Fruit fly (Drosophila melanogaster) whole organism, embryonic: Measurements from ENCODE around the gene vsg.
A peak's percentile ranks its signal among the peaks of the same experiment; 100 is the strongest.

Experiments
- Atf6 ChIP-seq: fragments of 200-800 bp; sonication (Bioruptor generic); IDR thresholded peaks from 2 replicates; pipeline ENCODE4 v1.3.6; 2022; ENCODE audit warnings: missing biosample characterization, missing genetic modification characterization
- BEAF-32 ChIP-seq: fragments of 200-800 bp; sonication (Bioruptor generic); optimal IDR thresholded peaks from 3 replicates; lab custom pipeline; 2017; ENCODE audit warnings: missing biosample characterization, missing genetic modification characterization, mild to moderate bottlenecking, moderate library complexity, missing genetic modification reagents
- Blimp-1 ChIP-seq: fragments of 200-800 bp; sonication (Bioruptor generic); optimal IDR thresholded peaks from 3 replicates; lab custom pipeline; 2018; ENCODE audit warnings: missing biosample characterization, missing genetic modification characterization, mild to moderate bottlenecking, moderate library complexity, missing genetic modification reagents
- CG10431 ChIP-seq: fragments of 200-800 bp; sonication (Bioruptor generic); optimal IDR thresholded peaks from 3 replicates; lab custom pipeline; 2018; ENCODE audit warnings: missing biosample characterization, mild to moderate bottlenecking, missing genetic modification characterization
- CG11504 ChIP-seq: fragments of 200-800 bp; sonication (Bioruptor generic); optimal IDR thresholded peaks from 3 replicates; lab custom pipeline; 2019; ENCODE audit warnings: missing biosample characterization, mild to moderate bottlenecking, missing genetic modification characterization, moderate library complexity
- CG12299 ChIP-seq: fragments of 200-800 bp; sonication (Bioruptor generic); optimal IDR thresholded peaks from 2 replicates; lab custom pipeline; 2018; ENCODE audit warnings: missing biosample characterization, mild to moderate bottlenecking, missing genetic modification characterization
- CG14014 ChIP-seq: fragments of 200-800 bp; sonication (Bioruptor generic); IDR thresholded peaks from 2 replicates; pipeline ENCODE4 v1.3.6; 2022; ENCODE audit warnings: missing biosample characterization, missing genetic modification characterization
- CG16813 ChIP-seq: fragments of 200-800 bp; sonication (Bioruptor generic); IDR thresholded peaks from 3 replicates; pipeline ENCODE4 v1.3.6; 2022; ENCODE audit warnings: missing biosample characterization, missing genetic modification characterization; ENCODE audit not compliant: partially characterized antibody
- CG17361 ChIP-seq: fragments of 200-800 bp; sonication (Bioruptor generic); IDR thresholded peaks from 3 replicates; pipeline ENCODE4 v1.3.6; 2022; ENCODE audit warnings: missing biosample characterization, missing genetic modification characterization
- CG1792 ChIP-seq: fragments of 200-800 bp; sonication (Bioruptor generic); optimal IDR thresholded peaks from 2 replicates; lab custom pipeline; 2016; ENCODE audit warnings: missing biosample characterization, missing genetic modification characterization
- CG18011 ChIP-seq: fragments of 200-800 bp; sonication (Bioruptor generic); optimal IDR thresholded peaks from 2 replicates; lab custom pipeline; 2017; ENCODE audit warnings: missing biosample characterization, missing genetic modification characterization, mild to moderate bottlenecking, moderate library complexity, missing genotype
- CG2116 ChIP-seq: fragments of 200-800 bp; sonication (Bioruptor generic); optimal IDR thresholded peaks from 3 replicates; lab custom pipeline; 2018; ENCODE audit warnings: missing biosample characterization, mild to moderate bottlenecking, missing genetic modification characterization
- CG2129 ChIP-seq: fragments of 200-800 bp; sonication (Bioruptor generic); IDR thresholded peaks from 2 replicates; pipeline ENCODE4 v1.3.6; 2022; ENCODE audit warnings: missing biosample characterization, missing genetic modification characterization; ENCODE audit not compliant: partially characterized antibody
- CG33557 ChIP-seq: fragments of 200-800 bp; sonication (Bioruptor generic); optimal IDR thresholded peaks from 2 replicates; lab custom pipeline; 2019; ENCODE audit warnings: missing biosample characterization, mild to moderate bottlenecking, missing genetic modification characterization, moderate library complexity
- CG4854 ChIP-seq: fragments of 200-800 bp; sonication (Bioruptor generic); optimal IDR thresholded peaks from 2 replicates; lab custom pipeline; 2016; ENCODE audit warnings: missing biosample characterization, missing genetic modification characterization, inconsistent platforms
- CG7357 ChIP-seq: fragments of 200-800 bp; sonication (Bioruptor generic); IDR thresholded peaks from 3 replicates; pipeline ENCODE4 v1.3.6; 2022; ENCODE audit warnings: missing biosample characterization, missing genetic modification characterization
- CG9797 ChIP-seq: fragments of 200-800 bp; sonication (Bioruptor generic); optimal IDR thresholded peaks from 3 replicates; lab custom pipeline; 2018; ENCODE audit warnings: missing biosample characterization, mild to moderate bottlenecking, missing genetic modification characterization
- Dip3 ChIP-seq: fragments of 200-800 bp; sonication (Bioruptor generic); optimal IDR thresholded peaks from 3 replicates; lab custom pipeline; 2016; ENCODE audit warnings: missing biosample characterization, missing genetic modification characterization
- GATAe ChIP-seq: fragments of 200-800 bp; sonication (Bioruptor generic); conservative IDR thresholded peaks from 2 replicates; pipeline ENCODE4 v1.3.6; 2022; ENCODE audit warnings: missing biosample characterization, missing genetic modification characterization
- Hey ChIP-seq: fragments of 200-800 bp; sonication (Bioruptor generic); optimal IDR thresholded peaks from 3 replicates; lab custom pipeline; 2018; ENCODE audit warnings: missing biosample characterization, mild to moderate bottlenecking, missing genetic modification characterization
- Jarid2 ChIP-seq: fragments of 200-800 bp; sonication (Bioruptor generic); optimal IDR thresholded peaks from 3 replicates; lab custom pipeline; 2017; ENCODE audit warnings: mild to moderate bottlenecking, missing biosample characterization, missing genetic modification reagents, missing genetic modification characterization
- Kr ChIP-seq: fragments of 200-800 bp; sonication (Bioruptor generic); optimal IDR thresholded peaks from 2 replicates; lab custom pipeline; 2017; ENCODE audit warnings: missing biosample characterization, mild to moderate bottlenecking, missing genetic modification characterization
- Myb ChIP-seq: fragments of 200-800 bp; sonication (Bioruptor generic); optimal IDR thresholded peaks from 2 replicates; lab custom pipeline; 2016; ENCODE audit warnings: missing biosample characterization, missing genetic modification characterization
- NC2α ChIP-seq: fragments of 200-800 bp; sonication (Bioruptor generic); optimal IDR thresholded peaks from 2 replicates; lab custom pipeline; 2016; ENCODE audit warnings: missing biosample characterization, missing genetic modification characterization
- Nf-YB ChIP-seq: fragments of 200-800 bp; sonication (Bioruptor generic); optimal IDR thresholded peaks from 3 replicates; lab custom pipeline; 2019; ENCODE audit warnings: missing biosample characterization, mild to moderate bottlenecking, missing genetic modification characterization, moderate library complexity
- Oli ChIP-seq: fragments of 200-800 bp; sonication (Bioruptor generic); optimal IDR thresholded peaks from 2 replicates; lab custom pipeline; 2018; ENCODE audit warnings: missing biosample characterization, mild to moderate bottlenecking, missing genetic modification characterization, moderate library complexity
- Sin3A ChIP-seq: fragments of >200 bp; optimal IDR thresholded peaks from 2 replicates; lab custom pipeline; 2018
- Xbp1 ChIP-seq: fragments of 200-800 bp; sonication (Bioruptor generic); optimal IDR thresholded peaks from 3 replicates; lab custom pipeline; 2016; ENCODE audit warnings: missing biosample characterization, mild to moderate bottlenecking, missing genetic modification characterization
- ara ChIP-seq: fragments of 200-800 bp; sonication (Bioruptor generic); IDR thresholded peaks from 2 replicates; pipeline ENCODE4 v1.3.6; 2022; ENCODE audit warnings: missing biosample characterization, missing genetic modification characterization
- ase ChIP-seq: fragments of 200-800 bp; sonication (Bioruptor generic); IDR thresholded peaks from 3 replicates; pipeline ENCODE4 v1.3.6; 2022; ENCODE audit warnings: missing biosample characterization, missing genetic modification characterization
- bigmax ChIP-seq: fragments of 200-800 bp; sonication (Bioruptor generic); optimal IDR thresholded peaks from 2 replicates; lab custom pipeline; 2018; ENCODE audit warnings: missing biosample characterization, mild to moderate bottlenecking, missing genetic modification characterization
- caup ChIP-seq: fragments of 200-800 bp; sonication (Bioruptor generic); optimal IDR thresholded peaks from 3 replicates; lab custom pipeline; 2017; ENCODE audit warnings: missing biosample characterization, mild to moderate bottlenecking, missing genetic modification characterization, moderate library complexity; ENCODE audit not compliant: severe bottlenecking
- ci ChIP-seq: fragments of 200-800 bp; sonication (Bioruptor generic); IDR thresholded peaks from 3 replicates; pipeline ENCODE4 v1.3.6; 2022; ENCODE audit warnings: missing biosample characterization, missing genetic modification characterization
- crp ChIP-seq, 2 experiments: fragments of 200-800 bp; sonication (Bioruptor generic); optimal IDR thresholded peaks; 2 replicates in 1 of 2; 3 replicates in 1 of 2; lab custom pipeline; 2017; ENCODE audit warnings: missing biosample characterization in 2 of 2, missing genetic modification characterization in 2 of 2, mild to moderate bottlenecking in 1 of 2, moderate library complexity in 1 of 2
- cwo ChIP-seq: fragments of 200-800 bp; sonication (Bioruptor generic); optimal IDR thresholded peaks from 3 replicates; lab custom pipeline; 2017; ENCODE audit warnings: missing biosample characterization, missing genetic modification characterization, mild to moderate bottlenecking, moderate library complexity, missing genetic modification reagents
- emc ChIP-seq: fragments of 200-800 bp; sonication (Bioruptor generic); optimal IDR thresholded peaks from 2 replicates; lab custom pipeline; 2016; ENCODE audit warnings: missing biosample characterization, missing genetic modification characterization
- esg ChIP-seq: fragments of 200-800 bp; sonication (Bioruptor generic); conservative IDR thresholded peaks from 2 replicates; pipeline ENCODE4 v1.3.6; 2022; ENCODE audit warnings: missing biosample characterization, missing genetic modification characterization
- eve ChIP-seq, 2 experiments: fragments of >200 bp; optimal IDR thresholded peaks; 2 replicates each; lab custom pipeline; 2017; ENCODE audit warnings: missing biosample characterization in 2 of 2, missing genetic modification characterization in 2 of 2
- exex ChIP-seq: fragments of 200-800 bp; sonication (Bioruptor generic); optimal IDR thresholded peaks from 4 replicates; lab custom pipeline; 2018; ENCODE audit warnings: missing biosample characterization, mild to moderate bottlenecking, missing genetic modification characterization, moderate library complexity
- gem ChIP-seq: fragments of 200-800 bp; sonication (Bioruptor generic); optimal IDR thresholded peaks from 2 replicates; lab custom pipeline; 2019; ENCODE audit warnings: missing biosample characterization, mild to moderate bottlenecking, missing genetic modification characterization, moderate library complexity
- inv ChIP-seq: fragments of 200-800 bp; sonication (Bioruptor generic); IDR thresholded peaks from 2 replicates; pipeline ENCODE4 v1.3.6; 2022; ENCODE audit warnings: missing biosample characterization, missing genetic modification characterization; ENCODE audit not compliant: partially characterized antibody
- knrl ChIP-seq: fragments of 200-800 bp; sonication (Bioruptor generic); IDR thresholded peaks from 3 replicates; pipeline ENCODE4 v1.3.6; 2022; ENCODE audit warnings: missing biosample characterization, missing genetic modification characterization; ENCODE audit not compliant: partially characterized antibody
- peb ChIP-seq: fragments of 200-800 bp; sonication (Bioruptor generic); IDR thresholded peaks from 2 replicates; pipeline ENCODE4 v1.3.6; 2022; ENCODE audit warnings: missing biosample characterization, missing genetic modification characterization
- pfk ChIP-seq: fragments of 200-800 bp; sonication (Bioruptor generic); optimal IDR thresholded peaks from 2 replicates; lab custom pipeline; 2018; ENCODE audit warnings: missing biosample characterization, mild to moderate bottlenecking, missing genetic modification characterization, moderate library complexity
- schlank ChIP-seq: fragments of 200-800 bp; sonication (Bioruptor generic); optimal IDR thresholded peaks from 2 replicates; lab custom pipeline; 2018; ENCODE audit warnings: missing biosample characterization, mild to moderate bottlenecking, missing genetic modification characterization
- sens ChIP-seq: fragments of 200-800 bp; sonication (Bioruptor generic); peaks from one replicate; lab custom pipeline; 2016; ENCODE audit warnings: missing biosample characterization, missing genetic modification characterization
- sima ChIP-seq: fragments of 200-800 bp; sonication (Bioruptor generic); optimal IDR thresholded peaks from 2 replicates; lab custom pipeline; 2016; ENCODE audit warnings: missing biosample characterization, missing genetic modification characterization
- sqz ChIP-seq: fragments of 200-800 bp; sonication (Bioruptor generic); optimal IDR thresholded peaks from 3 replicates; lab custom pipeline; 2018; ENCODE audit warnings: missing biosample characterization, mild to moderate bottlenecking, missing genetic modification characterization
- ssp ChIP-seq: fragments of 200-800 bp; sonication (Bioruptor generic); IDR thresholded peaks from 2 replicates; pipeline ENCODE4 v1.3.6; 2022; ENCODE audit warnings: missing biosample characterization, missing genetic modification characterization
- tx ChIP-seq: fragments of 200-800 bp; sonication (Bioruptor generic); optimal IDR thresholded peaks from 2 replicates; lab custom pipeline; 2016; ENCODE audit warnings: missing biosample characterization, missing genetic modification characterization

Gene vsg

DNA sequence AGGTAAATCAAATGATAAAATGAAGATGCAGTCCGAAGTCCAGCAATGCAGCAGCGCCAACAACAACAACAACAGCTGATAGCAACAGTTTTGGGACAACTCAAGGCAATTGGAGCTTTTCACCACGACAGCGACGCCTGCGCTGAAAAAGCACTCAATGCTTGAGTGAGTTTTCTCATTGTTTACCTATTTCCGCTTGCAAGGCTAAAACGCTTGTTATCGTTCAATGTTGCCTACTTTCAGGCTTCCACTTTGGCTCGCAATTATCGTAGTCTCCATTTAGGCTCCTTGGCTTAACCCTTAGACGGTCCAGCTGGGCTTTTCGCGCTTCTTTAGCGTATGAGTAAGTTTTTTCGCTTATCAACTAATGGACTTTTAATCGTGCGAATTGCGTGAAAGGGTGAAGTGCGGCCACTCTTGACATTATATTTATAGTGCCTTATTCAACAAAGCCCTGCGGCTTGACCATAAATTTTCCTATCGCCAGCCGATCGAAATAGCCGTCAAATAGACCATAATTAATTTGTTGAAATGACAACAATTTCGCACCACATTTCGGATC lies 48.0 kb downstream of the vsg start (continued):
- no peak for TF ChIP-seq CG10431 (GFP tag; lab: Kevin White, UChicago)
- TF ChIP-seq emc, result no peak
- TF ChIP-seq sens (GFP tag; lab: Kevin White, UChicago), result peak; percentile 79
- TF ChIP-seq NC2α (GFP tag; lab: Kevin White, UChicago), result no peak
- TF ChIP-seq Myb (GFP tag; lab: Kevin White, UChicago), result no peak
- no peak for TF ChIP-seq tx (GFP tag; lab: Kevin White, UChicago)
- TF ChIP-seq CG14014 (GFP tag; lab: Robert Waterston, UW), result no peak
- no peak for TF ChIP-seq CG9797
- no peak for TF ChIP-seq sqz (GFP tag; lab: Kevin White, UChicago)
- 0 out of 3 replicates have a peak, but pooled peaks have one; percentile 33 for TF ChIP-seq knrl (GFP tag; lab: Robert Waterston, UW)
- no peak for TF ChIP-seq CG7357 (GFP tag; lab: Robert Waterston, UW)
- TF ChIP-seq CG17361 (GFP tag; lab: Robert Waterston, UW), result no peak
- no peak for TF ChIP-seq CG18011 (GFP tag; lab: Kevin White, UChicago)
- TF ChIP-seq ssp (GFP tag; lab: Robert Waterston, UW), result no peak
- no peak for TF ChIP-seq CG4854 (GFP tag; lab: Kevin White, UChicago)
- TF ChIP-seq Hey (tag; lab: Kevin White, UChicago), result no peak
- no peak for TF ChIP-seq CG1792 (GFP tag; lab: Kevin White, UChicago)
- TF ChIP-seq Atf6, result peak; percentile 35; the same call in 1 of the 2 replicates
- no peak for TF ChIP-seq ase (GFP tag; lab: Robert Waterston, UW)
- TF ChIP-seq eve (GFP tag; optimal IDR thresholded peaks at IDR 0.05; lab: Kevin White, UChicago), result no peak
- no peak for TF ChIP-seq crp (GFP tag; optimal IDR thresholded peaks at IDR 0.05; lab: Kevin White, UChicago)
- TF ChIP-seq caup (GFP tag; lab: Kevin White, UChicago), result peak; percentile 45
- TF ChIP-seq CG16813, result no peak
- TF ChIP-seq sima (GFP tag; lab: Kevin White, UChicago), result no peak
- no peak for TF ChIP-seq GATAe (GFP tag; lab: Robert Waterston, UW)
- no peak for TF ChIP-seq CG33557 (GFP tag; lab: Kevin White, UChicago)
- TF ChIP-seq inv (GFP tag; lab: Robert Waterston, UW), result no peak
- TF ChIP-seq Jarid2 (GFP tag; lab: Kevin White, UChicago), result no peak
- no peak for TF ChIP-seq Blimp-1
- TF ChIP-seq gem (tag; lab: Kevin White, UChicago), result no peak
- no peak for TF ChIP-seq Kr (GFP tag; lab: Kevin White, UChicago)
- TF ChIP-seq bigmax, result no peak
- no peak for TF ChIP-seq CG2129 (GFP tag; lab: Robert Waterston, UW)
- TF ChIP-seq schlank (tag; lab: Kevin White, UChicago), result no peak
- TF ChIP-seq Xbp1 (GFP tag; lab: Kevin White, UChicago), result no peak
- TF ChIP-seq Dip3 (GFP tag; lab: Kevin White, UChicago), result no peak
- TF ChIP-seq esg, result no peak
- no peak for TF ChIP-seq CG12299 (tag; lab: Kevin White, UChicago)
- TF ChIP-seq cwo (GFP tag; lab: Kevin White, UChicago), result peak; percentile 8
- no peak for TF ChIP-seq CG2116 (GFP tag; lab: Kevin White, UChicago)
- peak; percentile 83 for TF ChIP-seq ci
- TF ChIP-seq exex (tag; lab: Kevin White, UChicago), result peak; percentile 100
- no peak for TF ChIP-seq pfk (GFP tag; lab: Kevin White, UChicago)
- TF ChIP-seq Oli, result no peak
- no peak for TF ChIP-seq Nf-YB
- no peak for TF ChIP-seq BEAF-32 (GFP tag; lab: Kevin White, UChicago)
- 0 out of 2 replicates have a peak, but pooled peaks have one; percentile 5 for TF ChIP-seq ara (GFP tag; lab: Robert Waterston, UW)
- no peak for TF ChIP-seq Sin3A (lab: Kevin White, UChicago)
- TF ChIP-seq CG11504 (tag; lab: Kevin White, UChicago), result no peak
- no peak for TF ChIP-seq peb (GFP tag; lab: Robert Waterston, UW)
